Worm (Caenorhabditis elegans): ENCODE results near the gene mogs-1.

DNA sequence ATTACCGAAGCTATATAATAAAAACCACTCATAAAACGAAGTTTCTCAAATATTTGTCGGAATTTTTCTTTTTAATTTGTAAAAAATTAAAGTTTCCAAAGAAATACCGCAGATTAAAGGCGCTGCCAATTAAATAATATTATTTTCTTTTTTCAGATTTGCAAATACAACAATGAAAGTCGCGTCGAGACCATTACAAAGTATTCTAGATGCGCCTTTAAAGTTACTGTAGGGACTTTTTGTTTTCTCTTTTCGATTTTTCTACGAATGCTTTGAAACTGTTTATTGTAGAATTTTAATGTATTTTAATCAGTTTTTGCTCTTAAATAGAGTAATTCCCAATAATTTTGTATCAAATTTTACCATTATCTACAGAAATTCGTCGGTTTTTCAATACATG lies 16.5 kb upstream of the mogs-1 start:
- no peak for TF ChIP-seq mes-4 (tag; optimal IDR thresholded peaks at IDR 0.05)
- TF ChIP-seq somi-1 (GFP tag; optimal IDR thresholded peaks at IDR 0.05), result no peak
- no peak for TF ChIP-seq dpff-1 (tag; optimal IDR thresholded peaks at IDR 0.05)
- no peak for TF ChIP-seq pha-4 (tag; optimal IDR thresholded peaks at IDR 0.05)
- TF ChIP-seq lin-35 (GFP tag; optimal IDR thresholded peaks at IDR 0.05), result no peak
- no peak for TF ChIP-seq T26A5.8 (tag; optimal IDR thresholded peaks at IDR 0.05)
- no peak for TF ChIP-seq snpc-4 (GFP tag; optimal IDR thresholded peaks at IDR 0.05)
- no peak for TF ChIP-seq snpc-4 (tag; optimal IDR thresholded peaks at IDR 0.05)
- TF ChIP-seq unc-62 (GFP tag; optimal IDR thresholded peaks at IDR 0.05), result no peak
- TF ChIP-seq ceh-40 (GFP tag; IDR thresholded peaks at IDR 0.05), result no peak
- no peak for TF ChIP-seq cebp-1 (GFP tag; IDR thresholded peaks at IDR 0.05)
- TF ChIP-seq cebp-1 (tag; optimal IDR thresholded peaks at IDR 0.05), result no peak

Data from whole organism, young adult.